Fruit fly (Drosophila melanogaster): ENCODE measurements around the gene CG32191.

The CG32191 gene

dm6 chr3L:17757156-17758083 lies 51.5 kb downstream of the CG32191 start (continued):
- TF ChIP-seq CG17912 (GFP tag; optimal IDR thresholded peaks at IDR 0.05) (no peak), CG13624 (GFP tag; optimal IDR thresholded peaks at IDR 0.05) (no peak), phol (tag; optimal IDR thresholded peaks at IDR 0.05) (peak; percentile 92), Fer3 (tag; optimal IDR thresholded peaks at IDR 0.05) (peak; percentile 35), sob (GFP tag; IDR thresholded peaks at IDR 0.05) (no peak), CG42726 (GFP tag; IDR thresholded peaks at IDR 0.05; ENCODE audit: partially characterized antibody) (no peak), prd (optimal IDR thresholded peaks at IDR 0.05) (no peak), prd (GFP tag; IDR thresholded peaks at IDR 0.05) (peak; percentile 75), CG8478 (optimal IDR thresholded peaks at IDR 0.05) (no peak), zfh2 (GFP tag; optimal IDR thresholded peaks at IDR 0.05) (no peak), Sox100B (GFP tag; optimal IDR thresholded peaks at IDR 0.05) (peak; percentile 91), bsh (GFP tag; optimal IDR thresholded peaks at IDR 0.05) (peak in 1 of 2 experiments; percentile 88), CoRest (tag; optimal IDR thresholded peaks at IDR 0.05) (peak; percentile 88), Hmx (GFP tag; optimal IDR thresholded peaks at IDR 0.05) (no peak), amos (GFP tag; IDR thresholded peaks at IDR 0.05; ENCODE audit: partially characterized antibody) (no peak), CG9437 (GFP tag; optimal IDR thresholded peaks at IDR 0.05) (peak; percentile 74), CG12236 (GFP tag; optimal IDR thresholded peaks at IDR 0.05) (peak; percentile 55), zf30C (GFP tag; optimal IDR thresholded peaks at IDR 0.05) (no peak), HLH3B (GFP tag; IDR thresholded peaks at IDR 0.05) (peak; percentile 64), CG32767 (GFP tag; IDR thresholded peaks at IDR 0.05) (peak; percentile 58; the same call in 1 of the 2 replicates), CG7271 (tag; optimal IDR thresholded peaks at IDR 0.05) (no peak), CG10979 (tag; optimal IDR thresholded peaks at IDR 0.05) (peak; percentile 95), slbo (GFP tag; IDR thresholded peaks at IDR 0.05) (no peak), Jarid2 (GFP tag; optimal IDR thresholded peaks at IDR 0.05) (peak; percentile 44), wek (GFP tag; optimal IDR thresholded peaks at IDR 0.05) (no peak), Lim3 (GFP tag; IDR thresholded peaks at IDR 0.05) (no peak), CG3281 (GFP tag; optimal IDR thresholded peaks at IDR 0.05) (peak; percentile 53), jigr1 (GFP tag; IDR thresholded peaks at IDR 0.05) (peak; percentile 35; the same call in 1 of the 3 replicates), mld (GFP tag; IDR thresholded peaks at IDR 0.05; ENCODE audit: partially characterized antibody) (no peak), Oaz (GFP tag; IDR thresholded peaks at IDR 0.05) (no peak; the same call in 1 of the 2 replicates), H15 (GFP tag; IDR thresholded peaks at IDR 0.05) (peak; percentile 64; the same call in 1 of the 3 replicates), nerfin-1 (tag; optimal IDR thresholded peaks at IDR 0.05) (peak; percentile 85), CG12155 (GFP tag; optimal IDR thresholded peaks at IDR 0.05) (peak; percentile 31), CG30431 (GFP tag; optimal IDR thresholded peaks at IDR 0.05) (peak; percentile 77), CG6683 (GFP tag; optimal IDR thresholded peaks at IDR 0.05) (no peak), CG14860 (GFP tag; IDR thresholded peaks at IDR 0.05; ENCODE audit: partially characterized antibody) (no peak), Lhr (GFP tag; optimal IDR thresholded peaks at IDR 0.05) (peak; percentile 77), HLHmδ (GFP tag; optimal IDR thresholded peaks at IDR 0.05) (peak; percentile 69), CG2712 (tag; optimal IDR thresholded peaks at IDR 0.05) (peak; percentile 94), Elba2 (GFP tag; optimal IDR thresholded peaks at IDR 0.05) (no peak), CG10431 (GFP tag; optimal IDR thresholded peaks at IDR 0.05) (peak; percentile 80), zfh1 (GFP tag; IDR thresholded peaks at IDR 0.05) (peak; percentile 78), Drgx (GFP tag; IDR thresholded peaks at IDR 0.05) (peak; percentile 36; the same call in 1 of the 2 replicates), ttk (GFP tag; IDR thresholded peaks at IDR 0.05) (peak; percentile 47; the same call in 1 of the 2 replicates), gem (tag; optimal IDR thresholded peaks at IDR 0.05) (peak; percentile 92), croc (GFP tag; conservative IDR thresholded peaks at IDR 0.05) (peak; percentile 83), gfzf (GFP tag; optimal IDR thresholded peaks at IDR 0.05) (no peak), shn (GFP tag; optimal IDR thresholded peaks at IDR 0.05) (peak; percentile 45)

All from whole organism, embryonic.